Fruit fly (Drosophila melanogaster): ENCODE measurements around the gene CG7889.
A peak's percentile ranks its signal among the peaks of the same experiment; 100 is the strongest.

CG7889 gene

DNA sequence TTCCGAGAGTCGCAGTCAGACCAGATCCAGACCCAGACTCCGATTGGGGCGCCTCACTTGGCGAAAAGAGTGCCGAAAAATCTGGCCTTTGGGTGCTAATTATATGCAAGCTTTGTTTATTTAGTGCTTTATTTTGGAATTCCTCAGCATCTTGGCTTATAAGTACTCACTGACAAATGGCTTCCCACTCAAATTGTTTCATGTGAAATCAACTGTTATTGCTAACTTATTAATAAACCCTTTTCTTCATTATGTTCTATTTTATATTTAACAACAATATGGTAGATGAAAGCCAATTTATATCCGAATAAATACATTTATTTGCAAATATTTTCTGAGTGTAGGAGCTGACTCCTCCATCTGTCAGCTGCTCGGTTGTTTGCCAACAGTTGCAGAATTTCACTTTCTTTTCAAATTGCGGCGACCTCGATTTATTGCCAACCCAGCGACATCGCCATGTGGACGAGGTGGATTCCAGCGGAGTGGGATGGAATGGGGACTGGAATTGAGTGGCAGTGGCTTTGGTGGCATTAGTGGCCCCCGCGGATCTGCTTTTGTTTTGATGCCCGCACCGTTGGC is 13.5 kb upstream of the CG7889 start (continued):
- TF ChIP-seq Ets21C (GFP tag; optimal IDR thresholded peaks at IDR 0.05) (no peak), CG6276 (GFP tag; optimal IDR thresholded peaks at IDR 0.05) (peak; percentile 67), CG32006 (GFP tag; optimal IDR thresholded peaks at IDR 0.05) (peak; percentile 90), Met (GFP tag; optimal IDR thresholded peaks at IDR 0.05) (peak; percentile 72), pdm3 (GFP tag; optimal IDR thresholded peaks at IDR 0.05) (peak; percentile 72), CG15336 (GFP tag; IDR thresholded peaks at IDR 0.05) (peak; percentile 74), Eip93F (GFP tag; optimal IDR thresholded peaks at IDR 0.05) (no peak), topi (GFP tag; optimal IDR thresholded peaks at IDR 0.05) (peak; percentile 75), Hr4 (GFP tag; optimal IDR thresholded peaks at IDR 0.05) (peak; percentile 65), CG6792 (GFP tag; optimal IDR thresholded peaks at IDR 0.05) (peak; percentile 74), Blimp-1 (GFP tag; optimal IDR thresholded peaks at IDR 0.05) (peak; percentile 91), spab (GFP tag; optimal IDR thresholded peaks at IDR 0.05) (peak; percentile 26), CG6854 (GFP tag; optimal IDR thresholded peaks at IDR 0.05) (peak; percentile 27), CG8632 (GFP tag; optimal IDR thresholded peaks at IDR 0.05) (peak; percentile 56), CG9139 (GFP tag; optimal IDR thresholded peaks at IDR 0.05) (no peak), Hr39 (GFP tag; optimal IDR thresholded peaks at IDR 0.05) (peak; percentile 33), Lpt (GFP tag; optimal IDR thresholded peaks at IDR 0.05) (peak; percentile 40), Smox (GFP tag; optimal IDR thresholded peaks at IDR 0.05) (peak; percentile 63), Sox14 (GFP tag; optimal IDR thresholded peaks at IDR 0.05) (peak; percentile 68), fkh (GFP tag; optimal IDR thresholded peaks at IDR 0.05) (no peak), CG34406 (GFP tag; optimal IDR thresholded peaks at IDR 0.05) (peak; percentile 74), acj6 (GFP tag; optimal IDR thresholded peaks at IDR 0.05) (peak; percentile 70), CG1621 (tag; optimal IDR thresholded peaks at IDR 0.05) (no peak), CG3032 (tag; optimal IDR thresholded peaks at IDR 0.05) (peak; percentile 54), OdsH (GFP tag; optimal IDR thresholded peaks at IDR 0.05) (peak; percentile 72), CG6163 (GFP tag; IDR thresholded peaks at IDR 0.05) (peak; percentile 37; the same call in 2 of the 3 replicates), dac (GFP tag; optimal IDR thresholded peaks at IDR 0.05) (peak; percentile 67), CG4318 (GFP tag; optimal IDR thresholded peaks at IDR 0.05) (peak; percentile 75), Sox15 (GFP tag; optimal IDR thresholded peaks at IDR 0.05) (peak; percentile 44), CG10669 (GFP tag; optimal IDR thresholded peaks at IDR 0.05) (peak; percentile 51), Eip78C (GFP tag) (peak; percentile 95), CG11902 (GFP tag; optimal IDR thresholded peaks at IDR 0.05) (peak; percentile 55), cyc (GFP tag; optimal IDR thresholded peaks at IDR 0.05) (peak; percentile 64), CG31627 (GFP tag; optimal IDR thresholded peaks at IDR 0.05) (peak; percentile 44), esn (GFP tag; optimal IDR thresholded peaks at IDR 0.05) (peak; percentile 75), Ets96B (tag; optimal IDR thresholded peaks at IDR 0.05) (peak; percentile 49), Hr38 (GFP tag; optimal IDR thresholded peaks at IDR 0.05) (no peak), Eip75B (GFP tag; optimal IDR thresholded peaks at IDR 0.05) (peak; percentile 67), CG10631 (GFP tag; optimal IDR thresholded peaks at IDR 0.05) (peak; percentile 70)

DNA sequence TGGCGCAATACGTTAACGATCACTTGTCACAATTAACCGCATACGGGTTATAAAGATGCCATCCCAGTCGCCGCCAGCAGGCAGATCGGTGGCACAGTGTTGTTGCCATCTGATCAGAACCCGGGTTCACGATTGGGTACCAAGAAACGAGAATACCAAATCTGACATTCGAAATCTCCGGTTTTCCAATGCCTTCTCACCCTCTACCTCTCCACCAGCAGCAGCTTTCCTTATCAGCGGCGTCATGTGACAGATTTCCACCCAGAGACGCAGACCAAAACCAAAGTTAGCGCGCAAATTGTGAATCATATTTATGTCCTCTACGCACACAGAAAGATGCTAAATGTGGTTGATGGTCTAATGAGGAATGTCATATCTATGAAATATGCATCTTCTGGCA is 4.8 kb upstream of the CG7889 start:
- TF ChIP-seq Lpt (GFP tag; optimal IDR thresholded peaks at IDR 0.05) (no peak), svp (GFP tag) (peak; percentile 91)

DNA sequence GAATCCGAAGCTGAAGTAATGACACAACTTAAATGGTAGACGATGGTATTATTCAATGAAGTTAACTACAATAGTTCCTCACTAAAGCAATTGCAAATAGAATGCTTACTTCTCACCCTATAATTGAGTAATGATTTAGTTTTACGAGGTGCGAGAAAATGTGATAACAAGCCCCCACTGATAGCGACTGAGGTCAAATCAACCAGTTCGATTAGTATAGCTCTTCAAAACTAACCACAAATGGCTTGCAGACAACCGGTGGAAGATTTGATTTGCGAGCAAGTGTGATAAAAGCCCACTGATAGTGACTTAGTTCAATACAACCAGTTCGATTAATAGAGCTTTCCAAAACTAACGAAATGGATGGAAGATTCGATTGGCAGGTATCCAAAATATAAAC is 4.1 kb upstream of the CG7889 start:
- no peak for TF ChIP-seq acj6 (GFP tag; optimal IDR thresholded peaks at IDR 0.05)
- no peak for TF ChIP-seq Hr39 (GFP tag; optimal IDR thresholded peaks at IDR 0.05)
- TF ChIP-seq Sox102F (GFP tag; optimal IDR thresholded peaks at IDR 0.05), result no peak
- no peak for TF ChIP-seq CG6792 (GFP tag; optimal IDR thresholded peaks at IDR 0.05)
- no peak for TF ChIP-seq CG3919 (GFP tag; optimal IDR thresholded peaks at IDR 0.05)
- TF ChIP-seq CG7368 (GFP tag; optimal IDR thresholded peaks at IDR 0.05), result no peak

Measured in whole organism, prepupa.